Fruit fly (Drosophila melanogaster) whole organism, embryonic: Measurements from ENCODE around the gene ssp.

Experiments used
- CG1602 ChIP-seq: fragments of 200-800 bp; sonication (Bioruptor generic); optimal IDR thresholded peaks from 3 replicates; lab custom pipeline; 2016; ENCODE audit warnings: missing biosample characterization, missing genetic modification characterization
- CG4617 ChIP-seq: fragments of 200-800 bp; sonication (Bioruptor generic); optimal IDR thresholded peaks from 3 replicates; lab custom pipeline; 2016; ENCODE audit warnings: missing biosample characterization, missing genetic modification characterization, borderline replicate concordance
- CG6765 ChIP-seq: fragments of 200-800 bp; sonication (Bioruptor generic); optimal IDR thresholded peaks from 3 replicates; lab custom pipeline; 2017; ENCODE audit warnings: missing biosample characterization, mild to moderate bottlenecking, missing genetic modification characterization
- Rx ChIP-seq: fragments of 200-800 bp; sonication (Bioruptor generic); IDR thresholded peaks from 2 replicates; pipeline ENCODE4 v1.3.6; 2022; ENCODE audit warnings: missing biosample characterization, missing genetic modification characterization
- ase ChIP-seq: fragments of 200-800 bp; sonication (Bioruptor generic); IDR thresholded peaks from 3 replicates; pipeline ENCODE4 v1.3.6; 2022; ENCODE audit warnings: missing biosample characterization, missing genetic modification characterization
- nmo ChIP-seq: fragments of 200-800 bp; sonication (Bioruptor generic); optimal IDR thresholded peaks from 2 replicates; lab custom pipeline; 2018; ENCODE audit warnings: missing biosample characterization, mild to moderate bottlenecking, missing genetic modification characterization, moderate library complexity
- pan ChIP-seq, 4 experiments: fragments of >200 bp in 3 of 4; fragments of 200-800 bp in 1 of 4; sonication (Bioruptor generic) in 1 of 4; optimal IDR thresholded peaks in 3 of 4; IDR thresholded peaks in 1 of 4; 2 replicates each; pipeline versions ENCODE4 v1.3.6 to Lab custom; 2017 to 2022; ENCODE audit warnings: missing biosample characterization in 2 of 4, missing genetic modification characterization in 2 of 4, mixed read lengths in 1 of 4
- tgo ChIP-seq: fragments of 200-800 bp; sonication (Bioruptor generic); IDR thresholded peaks from 3 replicates; pipeline ENCODE4 v1.3.6; 2022; ENCODE audit warnings: missing biosample characterization, missing genetic modification characterization

- TF ChIP-seq tgo (GFP tag; lab: Robert Waterston, UW) (no peak), CG6765 (GFP tag; lab: Kevin White, UChicago) (no peak), CG4617 (no peak), ase (GFP tag; lab: Robert Waterston, UW) (no peak), CG1602 (no peak), Rx (GFP tag; lab: Robert Waterston, UW) (no peak), nmo (no peak), pan (optimal IDR thresholded peaks at IDR 0.05; lab: Kevin White, UChicago) (no peak), pan (GFP tag; optimal IDR thresholded peaks at IDR 0.05 in 1 of 2, IDR thresholded peaks at IDR 0.05 in 1 of 2) (no peak)
These were observed 44.0 kb upstream of the ssp start for dm6 chr3L:12073861-12074633.
